Fruit fly (Drosophila melanogaster) whole organism: Measurements from ENCODE around the gene CG43938.

Experiments used
- CG8478 ChIP-seq: fragments of >200 bp; optimal IDR thresholded peaks from 2 replicates; lab custom pipeline; 2018; ENCODE audit warnings: inconsistent platforms
- Dll ChIP-seq: fragments of >200 bp; optimal IDR thresholded peaks from 2 replicates; lab custom pipeline; 2017
- EcR ChIP-seq, 2 experiments: fragments of >200 bp; optimal IDR thresholded peaks; 2 replicates each; lab custom pipeline; 2017; ENCODE audit warnings: missing biosample characterization in 2 of 2, missing genetic modification characterization in 2 of 2, missing genetic modification reagents in 2 of 2
- pan ChIP-seq: fragments of >200 bp; optimal IDR thresholded peaks from 2 replicates; lab custom pipeline; 2017
- psq ChIP-seq: fragments of >200 bp; optimal IDR thresholded peaks from 2 replicates; lab custom pipeline; 2017
- usp ChIP-seq: fragments of >200 bp; optimal IDR thresholded peaks from 2 replicates; lab custom pipeline; 2017; ENCODE audit warnings: missing biosample characterization, missing genetic modification characterization, mixed read lengths

Gene CG43938

dm6 chr3L:21113061-21113460 lies 8.4 kb upstream of the CG43938 start:
- TF ChIP-seq EcR (GFP tag; optimal IDR thresholded peaks at IDR 0.05; lab: Kevin White, UChicago) (no peak), pan (lab: Kevin White, UChicago) (no peak), psq (no peak), usp (GFP tag; lab: Kevin White, UChicago) (no peak), Dll (lab: Kevin White, UChicago) (no peak), CG8478 (lab: Kevin White, UChicago) (no peak)

DNA sequence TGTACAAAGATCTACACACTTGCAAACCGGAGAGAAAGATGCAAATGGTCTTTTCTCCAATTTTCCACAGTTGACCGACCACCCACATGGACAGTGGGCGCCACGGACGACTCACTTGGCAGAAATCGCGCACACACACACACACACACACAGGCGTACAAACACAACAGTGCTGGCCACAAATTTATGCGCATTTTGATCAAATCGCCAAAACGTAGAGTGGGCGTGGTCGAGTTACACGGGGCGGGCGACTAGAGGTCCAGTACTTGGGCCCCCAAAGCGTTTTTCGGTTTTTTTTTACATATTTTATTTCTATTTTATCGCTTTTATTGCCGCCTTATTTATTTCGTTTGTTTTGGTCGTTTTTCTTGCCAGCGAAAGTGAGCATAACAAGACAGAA lies 2.9 kb upstream of the CG43938 start:
- no peak for TF ChIP-seq CG8478 (lab: Kevin White, UChicago)
- TF ChIP-seq EcR (GFP tag; optimal IDR thresholded peaks at IDR 0.05; lab: Kevin White, UChicago): no peak
- no peak for TF ChIP-seq Dll (lab: Kevin White, UChicago)
- no peak for TF ChIP-seq usp (GFP tag; lab: Kevin White, UChicago)
- no peak for TF ChIP-seq pan (lab: Kevin White, UChicago)
- TF ChIP-seq psq: no peak

DNA sequence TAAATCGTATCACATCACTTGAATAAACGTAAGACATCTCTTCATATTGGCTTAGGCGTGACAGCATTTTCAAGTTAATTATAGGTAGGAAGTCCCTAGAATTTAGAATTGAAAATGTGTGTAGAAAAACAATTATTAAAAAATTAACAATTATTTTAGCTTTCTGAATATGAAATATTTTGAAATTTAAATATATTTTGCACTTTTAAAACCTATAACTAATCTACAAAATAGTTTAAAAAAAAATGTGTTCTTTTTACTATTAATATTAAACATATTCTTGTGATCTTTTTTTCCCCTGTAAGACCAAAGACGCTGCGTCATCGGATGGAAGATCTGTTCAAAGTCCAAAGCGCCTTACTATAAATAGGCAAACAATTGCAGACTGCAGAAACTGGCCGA lies 1.1 kb downstream of the CG43938 start:
- no peak for TF ChIP-seq psq
- no peak for TF ChIP-seq Dll (lab: Kevin White, UChicago)
- no peak for TF ChIP-seq CG8478 (lab: Kevin White, UChicago)
- TF ChIP-seq EcR (GFP tag; optimal IDR thresholded peaks at IDR 0.05; lab: Kevin White, UChicago): no peak
- no peak for TF ChIP-seq pan (lab: Kevin White, UChicago)
- no peak for TF ChIP-seq usp (GFP tag; lab: Kevin White, UChicago)

DNA sequence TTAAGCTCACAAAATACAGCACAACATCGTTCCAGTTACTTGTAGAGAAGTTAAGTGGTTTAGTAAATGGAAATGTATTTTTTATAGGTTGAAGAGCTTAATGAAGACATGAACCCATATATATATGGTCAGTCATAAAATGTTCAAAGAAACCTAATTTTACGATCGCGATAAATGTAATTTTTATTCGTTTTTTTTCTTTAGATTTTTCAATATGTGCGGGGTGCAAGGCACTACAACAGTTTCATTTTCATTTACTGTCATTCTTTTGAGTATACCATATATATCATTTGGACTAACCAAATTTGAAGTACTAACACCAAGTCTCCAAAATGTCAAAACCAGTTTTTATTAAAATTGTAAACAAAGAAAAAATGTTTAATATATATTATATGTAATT lies 2.0 kb downstream of the CG43938 start, which contains the start of gene CG33284:
Gene CG33284 (plus strand): TSS at position 301 of the 400 bp plus-strand sequence.
- TF ChIP-seq EcR (GFP tag; optimal IDR thresholded peaks at IDR 0.05; lab: Kevin White, UChicago) (no peak), CG8478 (lab: Kevin White, UChicago) (no peak), usp (GFP tag; lab: Kevin White, UChicago) (no peak), Dll (lab: Kevin White, UChicago) (no peak), pan (lab: Kevin White, UChicago) (no peak), psq (no peak)

- no peak for TF ChIP-seq Dll (lab: Kevin White, UChicago)
- TF ChIP-seq usp (GFP tag; lab: Kevin White, UChicago): no peak
- TF ChIP-seq EcR (GFP tag; optimal IDR thresholded peaks at IDR 0.05; lab: Kevin White, UChicago): no peak
- TF ChIP-seq pan (lab: Kevin White, UChicago): no peak
- TF ChIP-seq CG8478 (lab: Kevin White, UChicago): no peak
- no peak for TF ChIP-seq psq
Observed at dm6 chr3L:21129682-21130081, 8.2 kb downstream of the CG43938 start.

DNA sequence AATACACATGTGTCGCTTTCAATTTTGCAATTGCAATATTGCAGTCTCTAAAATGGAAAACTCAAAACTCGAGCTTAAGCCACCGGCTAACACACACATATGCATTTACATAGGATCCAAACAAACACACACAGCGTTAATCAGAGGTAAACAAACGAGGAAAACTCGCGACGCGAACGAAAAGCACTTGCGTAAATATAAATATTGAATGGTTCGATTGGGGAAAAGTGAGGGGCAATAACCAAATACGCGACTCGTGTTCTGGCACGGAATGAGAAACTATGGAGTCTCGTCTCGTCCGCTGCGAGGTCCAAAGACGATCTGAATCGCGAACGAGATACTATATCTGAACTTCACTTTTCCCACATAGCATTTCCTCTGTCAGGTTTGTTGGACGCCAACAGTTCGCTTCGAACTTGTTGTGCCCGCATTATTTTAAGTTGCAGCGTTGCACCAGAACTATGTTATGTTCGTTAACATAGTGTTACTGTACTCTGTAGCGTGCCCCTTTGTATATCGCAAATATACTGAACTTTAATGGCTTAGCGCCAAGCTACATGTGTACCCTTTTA lies 9.5 kb downstream of the CG43938 start, which contains the start of gene ko:
Gene ko (minus strand): TSS at position 321 of the 572 bp plus-strand sequence.
- TF ChIP-seq EcR (GFP tag; optimal IDR thresholded peaks at IDR 0.05; lab: Kevin White, UChicago): no peak
- no peak for TF ChIP-seq psq
- no peak for TF ChIP-seq CG8478 (lab: Kevin White, UChicago)
- no peak for TF ChIP-seq pan (lab: Kevin White, UChicago)
- no peak for TF ChIP-seq Dll (lab: Kevin White, UChicago)
- no peak for TF ChIP-seq usp (GFP tag; lab: Kevin White, UChicago)

DNA sequence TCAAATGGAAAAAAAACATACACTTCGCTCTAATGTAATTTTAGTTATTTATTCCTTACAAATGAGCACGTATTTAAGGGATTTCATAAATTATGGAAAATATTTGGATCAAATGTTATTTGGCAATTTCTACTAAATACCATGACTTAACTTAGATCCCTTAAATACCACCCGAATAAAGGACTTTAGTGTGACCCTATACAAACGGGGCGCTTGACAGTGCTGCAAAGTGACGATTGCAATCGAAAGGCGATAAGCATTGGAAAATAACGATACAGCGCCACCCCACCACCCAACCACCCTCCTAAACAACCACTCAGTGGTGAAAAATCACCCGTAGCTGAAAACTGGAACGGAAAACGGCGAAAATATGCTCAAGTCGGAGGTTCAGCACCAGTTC lies 10.0 kb downstream of the CG43938 start, which contains the start of gene ICA69:
Gene ICA69 (plus strand): TSS at position 20 of the 400 bp plus-strand sequence.
- TF ChIP-seq psq (no peak), pan (lab: Kevin White, UChicago) (no peak), usp (GFP tag; lab: Kevin White, UChicago) (no peak), CG8478 (lab: Kevin White, UChicago) (no peak), EcR (GFP tag; optimal IDR thresholded peaks at IDR 0.05; lab: Kevin White, UChicago) (no peak), Dll (lab: Kevin White, UChicago) (no peak)

DNA sequence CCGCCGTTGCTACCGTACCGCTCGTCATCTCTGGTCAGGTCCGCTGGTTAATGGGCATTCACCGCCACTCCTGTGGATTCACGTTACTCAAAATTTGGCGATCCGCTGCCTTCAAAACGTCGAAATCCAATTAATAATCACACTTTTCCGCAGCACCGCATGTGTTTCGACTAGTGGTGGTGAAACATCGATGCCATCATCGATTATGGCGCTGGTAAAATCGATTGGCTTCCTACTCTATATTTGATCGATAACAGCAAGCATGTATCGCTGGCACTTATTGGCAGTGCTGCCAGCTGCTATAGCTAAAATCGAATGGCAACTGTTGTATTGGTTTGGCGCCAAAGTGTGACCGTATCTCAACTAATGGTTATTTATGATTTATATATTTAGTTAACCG lies 14.4 kb downstream of the CG43938 start:
- TF ChIP-seq usp (GFP tag; lab: Kevin White, UChicago) (no peak), psq (no peak), EcR (GFP tag; optimal IDR thresholded peaks at IDR 0.05; lab: Kevin White, UChicago) (no peak), Dll (lab: Kevin White, UChicago) (no peak), pan (lab: Kevin White, UChicago) (no peak), CG8478 (lab: Kevin White, UChicago) (no peak)

dm6 chr3L:21136253-21136652 lies 14.8 kb downstream of the CG43938 start, which contains the start of gene CG10565:
CG10565 (minus strand) TSS chr3L:21136353.
- TF ChIP-seq usp (GFP tag; lab: Kevin White, UChicago): no peak
- no peak for TF ChIP-seq EcR (GFP tag; optimal IDR thresholded peaks at IDR 0.05; lab: Kevin White, UChicago)
- no peak for TF ChIP-seq psq
- no peak for TF ChIP-seq Dll (lab: Kevin White, UChicago)
- TF ChIP-seq pan (lab: Kevin White, UChicago): no peak
- TF ChIP-seq CG8478 (lab: Kevin White, UChicago): no peak

- TF ChIP-seq CG8478 (lab: Kevin White, UChicago): no peak
Observed at dm6 chr3L:21145841-21146395, 24.5 kb downstream of the CG43938 start.

DNA sequence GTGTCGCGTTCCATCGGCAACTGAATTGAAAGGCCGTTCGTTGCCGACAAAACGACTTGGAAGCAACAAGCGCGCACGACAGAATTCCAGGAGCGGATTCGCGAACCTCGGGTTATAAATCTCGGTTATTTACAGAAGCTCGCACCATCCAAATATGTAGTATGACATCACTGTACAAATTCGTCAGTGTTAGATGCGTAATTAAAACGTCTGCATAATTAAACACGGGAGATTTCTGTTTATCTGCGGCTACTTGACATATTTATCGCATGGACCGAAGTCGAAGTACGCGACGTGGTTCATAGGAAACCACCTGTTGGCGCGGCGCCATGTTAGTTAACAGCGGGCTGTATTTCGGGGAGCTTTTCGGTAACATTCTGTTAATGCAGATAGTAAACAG lies 50.5 kb downstream of the CG43938 start, which contains the start of gene Ac78C:
Gene Ac78C (minus strand): TSS at position 26 of the 400 bp plus-strand sequence.
- no peak for TF ChIP-seq EcR (GFP tag; optimal IDR thresholded peaks at IDR 0.05; lab: Kevin White, UChicago)
- no peak for TF ChIP-seq pan (lab: Kevin White, UChicago)
- no peak for TF ChIP-seq Dll (lab: Kevin White, UChicago)
- no peak for TF ChIP-seq CG8478 (lab: Kevin White, UChicago)
- TF ChIP-seq usp (GFP tag; lab: Kevin White, UChicago): no peak
- no peak for TF ChIP-seq psq
